Fruit fly (Drosophila melanogaster) whole organism, prepupa: ENCODE data around the gene ppk18.

Experiments used
- CG16779 ChIP-seq: fragments of 200-800 bp; sonication (Bioruptor generic); optimal IDR thresholded peaks from 3 replicates; lab custom pipeline; 2017; ENCODE audit warnings: missing biosample characterization, mild to moderate bottlenecking, missing genetic modification characterization
- Ets96B ChIP-seq: fragments of 200-800 bp; optimal IDR thresholded peaks from 2 replicates; lab custom pipeline; 2019; ENCODE audit warnings: missing biosample characterization, mild to moderate bottlenecking, missing genetic modification characterization, moderate library complexity
- Hr39 ChIP-seq: fragments of 200-800 bp; sonication (Bioruptor generic); optimal IDR thresholded peaks from 2 replicates; lab custom pipeline; 2016; ENCODE audit warnings: missing biosample characterization, missing genetic modification characterization
- achi ChIP-seq: fragments of 200-800 bp; sonication (Bioruptor generic); optimal IDR thresholded peaks from 3 replicates; lab custom pipeline; 2016; ENCODE audit warnings: missing biosample characterization, missing genetic modification characterization

DNA sequence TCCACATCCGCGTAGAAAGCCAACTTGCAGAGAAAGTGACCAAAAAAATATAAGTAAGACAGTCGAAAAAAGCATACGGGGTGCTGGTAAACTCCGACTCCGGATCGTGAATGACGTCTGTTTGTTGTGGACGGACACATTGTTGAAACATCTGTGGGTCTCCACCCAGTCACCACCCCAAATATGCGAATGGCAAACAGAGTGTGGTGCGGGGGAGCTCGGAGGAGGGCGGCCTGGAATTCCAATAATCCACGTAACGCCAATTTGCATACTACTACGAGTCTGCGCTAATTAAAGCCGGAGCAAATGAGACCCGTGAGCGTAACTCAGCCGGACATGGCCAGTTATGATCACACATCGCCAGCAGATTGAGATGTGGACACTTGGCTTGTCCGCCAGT lies 12.3 kb upstream of the ppk18 start:
- TF ChIP-seq CG16779 (tag; lab: Kevin White, UChicago) (no peak), Hr39 (GFP tag; lab: Kevin White, UChicago) (no peak), achi (no peak), Ets96B (no peak)
